Fruit fly (Drosophila melanogaster) whole organism, prepupa: ENCODE results near the gene Idgf2.

ENCODE experiments used
- Blimp-1 ChIP-seq: fragments of 200-800 bp; sonication (Bioruptor generic); optimal IDR thresholded peaks from 3 replicates; lab custom pipeline; 2017; ENCODE audit warnings: missing biosample characterization, missing genetic modification characterization, mild to moderate bottlenecking, moderate library complexity, missing genetic modification reagents
- CG10631 ChIP-seq: fragments of 200-800 bp; sonication (Bioruptor generic); optimal IDR thresholded peaks from 2 replicates; lab custom pipeline; 2016; ENCODE audit warnings: missing biosample characterization, missing genetic modification characterization
- CG10669 ChIP-seq: fragments of 200-800 bp; sonication (Bioruptor generic); optimal IDR thresholded peaks from 3 replicates; lab custom pipeline; 2018; ENCODE audit warnings: missing biosample characterization, mild to moderate bottlenecking, missing genetic modification characterization, moderate library complexity
- CG11294 ChIP-seq: fragments of 200-800 bp; sonication (Bioruptor generic); IDR thresholded peaks from 2 replicates; pipeline ENCODE4 v1.3.6; 2022; ENCODE audit warnings: missing biosample characterization, missing genetic modification characterization
- CG11762 ChIP-seq: fragments of 200-800 bp; sonication (Bioruptor generic); optimal IDR thresholded peaks from 3 replicates; lab custom pipeline; 2016; ENCODE audit warnings: missing biosample characterization, missing genetic modification characterization; ENCODE audit not compliant: insufficient read depth
- CG11902 ChIP-seq: fragments of 200-800 bp; sonication (Bioruptor generic); optimal IDR thresholded peaks from 3 replicates; lab custom pipeline; 2016; ENCODE audit warnings: missing biosample characterization, missing genetic modification characterization
- CG15336 ChIP-seq: fragments of 200-800 bp; sonication (Bioruptor generic); IDR thresholded peaks from 2 replicates; pipeline ENCODE4 v1.3.6; 2022; ENCODE audit warnings: missing biosample characterization, missing genetic modification characterization
- CG1621 ChIP-seq: fragments of 200-800 bp; sonication (Bioruptor generic); optimal IDR thresholded peaks from 3 replicates; lab custom pipeline; 2018; ENCODE audit warnings: missing biosample characterization, mild to moderate bottlenecking, missing genetic modification characterization
- CG16779 ChIP-seq: fragments of 200-800 bp; sonication (Bioruptor generic); optimal IDR thresholded peaks from 3 replicates; lab custom pipeline; 2017; ENCODE audit warnings: missing biosample characterization, mild to moderate bottlenecking, missing genetic modification characterization
- CG3032 ChIP-seq: fragments of 200-800 bp; optimal IDR thresholded peaks from 2 replicates; lab custom pipeline; 2019; ENCODE audit warnings: missing biosample characterization, mild to moderate bottlenecking, missing genetic modification characterization, moderate library complexity
- CG31627 ChIP-seq: fragments of 200-800 bp; sonication (Bioruptor generic); optimal IDR thresholded peaks from 3 replicates; lab custom pipeline; 2016; ENCODE audit warnings: missing biosample characterization, missing genetic modification characterization
- CG32006 ChIP-seq: fragments of 200-800 bp; sonication (Bioruptor generic); optimal IDR thresholded peaks from 3 replicates; lab custom pipeline; 2017; ENCODE audit warnings: missing biosample characterization, mild to moderate bottlenecking, missing genetic modification characterization
- CG34406 ChIP-seq: fragments of 200-800 bp; sonication (Bioruptor generic); optimal IDR thresholded peaks from 3 replicates; lab custom pipeline; 2016; ENCODE audit warnings: missing biosample characterization, missing genetic modification characterization
- CG3919 ChIP-seq: fragments of 200-800 bp; sonication (Bioruptor generic); optimal IDR thresholded peaks from 3 replicates; lab custom pipeline; 2016; ENCODE audit warnings: missing biosample characterization, missing genetic modification characterization
- CG4318 ChIP-seq: fragments of 200-800 bp; sonication (Bioruptor generic); optimal IDR thresholded peaks from 3 replicates; lab custom pipeline; 2017; ENCODE audit warnings: missing biosample characterization, mild to moderate bottlenecking, missing genetic modification characterization
- CG6163 ChIP-seq: fragments of 200-800 bp; sonication (Bioruptor generic); IDR thresholded peaks from 3 replicates; pipeline ENCODE4 v1.3.6; 2022; ENCODE audit warnings: missing biosample characterization, missing genetic modification characterization
- CG6792 ChIP-seq: fragments of 200-800 bp; sonication (Bioruptor generic); optimal IDR thresholded peaks from 3 replicates; lab custom pipeline; 2016; ENCODE audit warnings: missing biosample characterization, missing genetic modification characterization
- CG6808 ChIP-seq: fragments of 200-800 bp; sonication (Bioruptor generic); optimal IDR thresholded peaks from 3 replicates; lab custom pipeline; 2017; ENCODE audit warnings: missing biosample characterization, missing genetic modification characterization, mild to moderate bottlenecking, moderate library complexity, missing genetic modification reagents
- CG8119 ChIP-seq: fragments of 200-800 bp; sonication (Bioruptor generic); IDR thresholded peaks from 3 replicates; pipeline ENCODE4 v1.3.6; 2022; ENCODE audit warnings: missing biosample characterization, missing genetic modification characterization
- CG8319 ChIP-seq: fragments of 200-800 bp; sonication (Bioruptor generic); optimal IDR thresholded peaks from 3 replicates; lab custom pipeline; 2016; ENCODE audit warnings: missing biosample characterization, missing genetic modification characterization
- CG8632 ChIP-seq: fragments of 200-800 bp; sonication (Bioruptor generic); optimal IDR thresholded peaks from 3 replicates; lab custom pipeline; 2016; ENCODE audit warnings: missing biosample characterization, missing genetic modification characterization
- CG9139 ChIP-seq: fragments of 200-800 bp; sonication (Bioruptor generic); optimal IDR thresholded peaks from 3 replicates; lab custom pipeline; 2017; ENCODE audit warnings: missing biosample characterization, mild to moderate bottlenecking, missing genetic modification characterization
- Eip75B ChIP-seq: fragments of 200-800 bp; sonication (Bioruptor generic); optimal IDR thresholded peaks from 3 replicates; lab custom pipeline; 2016; ENCODE audit warnings: missing biosample characterization, missing genetic modification characterization
- Eip78C ChIP-seq: fragments of 200-800 bp; sonication (Bioruptor generic); peaks from one replicate; lab custom pipeline; 2016; ENCODE audit warnings: missing biosample characterization, missing genetic modification characterization
- Eip93F ChIP-seq: fragments of 200-800 bp; sonication (Bioruptor generic); optimal IDR thresholded peaks from 2 replicates; lab custom pipeline; 2016; ENCODE audit warnings: missing biosample characterization, mild to moderate bottlenecking, missing genetic modification characterization
- Ets21C ChIP-seq: fragments of 200-800 bp; sonication (Bioruptor generic); optimal IDR thresholded peaks from 3 replicates; lab custom pipeline; 2016; ENCODE audit warnings: missing biosample characterization, missing genetic modification characterization
- Ets96B ChIP-seq: fragments of 200-800 bp; optimal IDR thresholded peaks from 2 replicates; lab custom pipeline; 2019; ENCODE audit warnings: missing biosample characterization, mild to moderate bottlenecking, missing genetic modification characterization, moderate library complexity
- Gug ChIP-seq: fragments of 200-800 bp; sonication (Bioruptor generic); IDR thresholded peaks from 2 replicates; pipeline ENCODE4 v1.3.6; 2022; ENCODE audit warnings: missing biosample characterization, missing genetic modification characterization
- Hr38 ChIP-seq: sonication (Bioruptor generic); optimal IDR thresholded peaks from 2 replicates; lab custom pipeline; 2016; ENCODE audit warnings: missing biosample characterization, missing genetic modification characterization
- Hr4 ChIP-seq: fragments of 200-800 bp; sonication (Bioruptor generic); optimal IDR thresholded peaks from 3 replicates; lab custom pipeline; 2016; ENCODE audit warnings: missing biosample characterization, missing genetic modification characterization
- Met ChIP-seq: fragments of 200-800 bp; sonication (Bioruptor generic); optimal IDR thresholded peaks from 3 replicates; lab custom pipeline; 2016; ENCODE audit warnings: missing biosample characterization, missing genetic modification characterization
- OdsH ChIP-seq: fragments of 200-800 bp; sonication (Bioruptor generic); optimal IDR thresholded peaks from 3 replicates; lab custom pipeline; 2016; ENCODE audit warnings: missing biosample characterization, missing genetic modification characterization
- achi ChIP-seq: fragments of 200-800 bp; sonication (Bioruptor generic); optimal IDR thresholded peaks from 3 replicates; lab custom pipeline; 2016; ENCODE audit warnings: missing biosample characterization, missing genetic modification characterization
- dsx ChIP-seq: fragments of 200-800 bp; optimal IDR thresholded peaks from 3 replicates; lab custom pipeline; 2019; ENCODE audit warnings: missing biosample characterization, mild to moderate bottlenecking, missing genetic modification characterization, moderate library complexity; ENCODE audit not compliant: poor library complexity, severe bottlenecking
- eg ChIP-seq: fragments of 200-800 bp; sonication (Bioruptor generic); IDR thresholded peaks from 3 replicates; pipeline ENCODE4 v1.3.6; 2022; ENCODE audit warnings: missing biosample characterization, missing genetic modification characterization
- esn ChIP-seq: fragments of 200-800 bp; sonication (Bioruptor generic); optimal IDR thresholded peaks from 2 replicates; lab custom pipeline; 2016; ENCODE audit warnings: missing biosample characterization, mild to moderate bottlenecking, missing genetic modification characterization, moderate library complexity
- fd59A ChIP-seq: fragments of 200-800 bp; sonication (Bioruptor generic); optimal IDR thresholded peaks from 2 replicates; lab custom pipeline; 2017; ENCODE audit warnings: missing biosample characterization, mild to moderate bottlenecking, missing genetic modification characterization, missing genetic modification reagents
- fd85E ChIP-seq: fragments of 200-800 bp; sonication (Bioruptor generic); optimal IDR thresholded peaks from 3 replicates; lab custom pipeline; 2016; ENCODE audit warnings: missing biosample characterization, missing genetic modification characterization
- fkh ChIP-seq: fragments of 200-800 bp; sonication (Bioruptor generic); optimal IDR thresholded peaks from 3 replicates; lab custom pipeline; 2017; ENCODE audit warnings: missing biosample characterization, mild to moderate bottlenecking, missing genetic modification characterization, moderate library complexity
- net ChIP-seq: fragments of 200-800 bp; sonication (Bioruptor generic); optimal IDR thresholded peaks from 3 replicates; lab custom pipeline; 2016; ENCODE audit warnings: missing biosample characterization, missing genetic modification characterization
- pdm3 ChIP-seq: fragments of 200-800 bp; sonication (Bioruptor generic); optimal IDR thresholded peaks from 3 replicates; lab custom pipeline; 2016; ENCODE audit warnings: missing biosample characterization, missing genetic modification characterization
- salr ChIP-seq, 2 experiments: fragments of 200-800 bp; sonication (Bioruptor generic); optimal IDR thresholded peaks; 3 replicates each; lab custom pipeline; 2016 to 2018; ENCODE audit warnings: missing biosample characterization in 2 of 2, missing genetic modification characterization in 2 of 2, mild to moderate bottlenecking in 1 of 2
- spab ChIP-seq: fragments of 200-800 bp; sonication (Bioruptor generic); optimal IDR thresholded peaks from 2 replicates; lab custom pipeline; 2017; ENCODE audit warnings: missing biosample characterization, mild to moderate bottlenecking, missing genetic modification characterization, missing genetic modification reagents
- ss ChIP-seq, 2 experiments: fragments of 200-800 bp; sonication (Bioruptor generic); optimal IDR thresholded peaks; 2 replicates in 1 of 2; 3 replicates in 1 of 2; lab custom pipeline; 2017 to 2018; ENCODE audit warnings: mild to moderate bottlenecking in 2 of 2, missing biosample characterization in 2 of 2, missing genetic modification characterization in 2 of 2, moderate library complexity in 1 of 2
- svp ChIP-seq: fragments of 200-800 bp; sonication (Bioruptor generic); peaks from one replicate; lab custom pipeline; 2016; ENCODE audit warnings: missing biosample characterization, missing genetic modification characterization
- topi ChIP-seq: fragments of 200-800 bp; sonication (Bioruptor generic); optimal IDR thresholded peaks from 3 replicates; lab custom pipeline; 2016; ENCODE audit warnings: missing biosample characterization, missing genetic modification characterization
- vri ChIP-seq: fragments of 200-800 bp; sonication (Bioruptor generic); optimal IDR thresholded peaks from 3 replicates; lab custom pipeline; 2016; ENCODE audit warnings: missing biosample characterization, mild to moderate bottlenecking, missing genetic modification characterization

Idgf2 gene

dm6 chr2L:16435637-16436036 lies 11.5 kb upstream of the Idgf2 start (continued):
- TF ChIP-seq spab (GFP tag; lab: Kevin White, UChicago) (peak; percentile 21), CG32006 (peak; percentile 59), ss (GFP tag; optimal IDR thresholded peaks at IDR 0.05; lab: Kevin White, UChicago) (peak in 1 of 2 experiments; percentile 8), svp (GFP tag; lab: Kevin White, UChicago) (peak; percentile 47), Blimp-1 (no peak), salr (GFP tag; optimal IDR thresholded peaks at IDR 0.05; lab: Kevin White, UChicago) (peak in 1 of 2 experiments; percentile 57), CG8632 (peak; percentile 42), CG11294 (GFP tag; lab: Robert Waterston, UW) (no peak), esn (GFP tag; lab: Kevin White, UChicago) (no peak), fd85E (GFP tag; lab: Kevin White, UChicago) (no peak), CG3919 (GFP tag; lab: Kevin White, UChicago) (peak; percentile 34), CG34406 (GFP tag; lab: Kevin White, UChicago) (no peak), CG6808 (GFP tag; lab: Kevin White, UChicago) (no peak), CG6163 (GFP tag; lab: Robert Waterston, UW) (0 out of 3 replicates have a peak, but pooled peaks have one; percentile 13), CG3032 (tag; lab: Kevin White, UChicago) (peak; percentile 26), Ets96B (tag; lab: Kevin White, UChicago) (peak; percentile 8), topi (GFP tag; lab: Kevin White, UChicago) (no peak), CG8119 (GFP tag; lab: Robert Waterston, UW) (peak; percentile 54; the same call in 2 of the 3 replicates)

DNA sequence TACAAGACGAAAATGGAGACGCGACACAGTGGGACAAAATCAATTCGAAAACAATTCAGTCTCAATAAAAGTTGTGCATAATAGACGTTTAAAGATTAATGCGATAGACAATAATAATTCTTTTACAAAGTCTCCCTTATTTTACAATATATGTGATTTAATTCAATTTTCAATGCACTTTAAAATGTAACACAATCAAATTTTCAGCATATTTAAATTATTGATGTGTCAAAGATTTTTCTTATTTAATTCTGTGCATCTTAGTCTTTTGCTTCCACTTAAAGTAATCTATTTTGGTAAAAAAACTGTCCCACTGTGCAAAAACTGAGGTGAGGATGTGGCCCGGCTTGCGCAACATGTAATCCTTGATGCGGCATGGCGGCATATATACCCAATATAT lies 9.2 kb upstream of the Idgf2 start:
- TF ChIP-seq Blimp-1 (no peak), CG32006 (peak; percentile 78), CG1621 (tag; lab: Kevin White, UChicago) (peak; percentile 36), CG34406 (GFP tag; lab: Kevin White, UChicago) (peak; percentile 76), CG4318 (GFP tag; lab: Kevin White, UChicago) (peak; percentile 49), CG6163 (GFP tag; lab: Robert Waterston, UW) (0 out of 3 replicates have a peak, but pooled peaks have one; percentile 43), net (GFP tag; lab: Kevin White, UChicago) (peak; percentile 65), fkh (GFP tag; lab: Kevin White, UChicago) (no peak), achi (GFP tag; lab: Kevin White, UChicago) (peak; percentile 75), Met (peak; percentile 77), CG11902 (GFP tag; lab: Kevin White, UChicago) (peak; percentile 11), Eip75B (GFP tag; lab: Kevin White, UChicago) (peak; percentile 69), CG6808 (GFP tag; lab: Kevin White, UChicago) (peak; percentile 59), CG16779 (tag; lab: Kevin White, UChicago) (peak; percentile 54), fd85E (GFP tag; lab: Kevin White, UChicago) (no peak), CG31627 (peak; percentile 59), CG11762 (GFP tag; lab: Kevin White, UChicago) (peak; percentile 48), pdm3 (GFP tag; lab: Kevin White, UChicago) (peak; percentile 68), CG6792 (peak; percentile 65), CG10631 (peak; percentile 71), topi (GFP tag; lab: Kevin White, UChicago) (peak; percentile 35), spab (GFP tag; lab: Kevin White, UChicago) (peak; percentile 61), Eip78C (peak; percentile 93), salr (GFP tag; optimal IDR thresholded peaks at IDR 0.05; lab: Kevin White, UChicago) (peak in 1 of 2 experiments; percentile 63), Hr4 (GFP tag; lab: Kevin White, UChicago) (peak; percentile 81), CG3032 (tag; lab: Kevin White, UChicago) (peak; percentile 65), OdsH (GFP tag; lab: Kevin White, UChicago) (peak; percentile 70), vri (peak; percentile 40), eg (GFP tag; lab: Robert Waterston, UW) (0 out of 3 replicates have a peak, but pooled peaks have one; percentile 20), Eip93F (GFP tag; lab: Kevin White, UChicago) (no peak), Ets96B (tag; lab: Kevin White, UChicago) (peak; percentile 71), dsx (GFP tag; lab: Kevin White, UChicago) (peak; percentile 53), fd59A (GFP tag; lab: Kevin White, UChicago) (peak; percentile 54), CG15336 (GFP tag; lab: Robert Waterston, UW) (peak; percentile 70), CG8319 (GFP tag; lab: Kevin White, UChicago) (peak; percentile 17), CG10669 (GFP tag; lab: Kevin White, UChicago) (peak; percentile 61), CG8632 (peak; percentile 64), Hr38 (GFP tag; lab: Kevin White, UChicago) (no peak), Ets21C (GFP tag; lab: Kevin White, UChicago) (peak; percentile 64), Gug (GFP tag; lab: Robert Waterston, UW) (no peak), CG9139 (GFP tag; lab: Kevin White, UChicago) (no peak), esn (GFP tag; lab: Kevin White, UChicago) (peak; percentile 82)
